Fruit fly (Drosophila melanogaster) whole organism, embryonic: ENCODE measurements around the gene Veneno.
A peak's percentile ranks its signal among the peaks of the same experiment; 100 is the strongest.

Experiments used
- Atf-2 ChIP-seq: fragments of 200-800 bp; sonication (Bioruptor generic); optimal IDR thresholded peaks from 2 replicates; lab custom pipeline; 2016; ENCODE audit warnings: missing biosample characterization, missing genetic modification characterization
- Atf3 ChIP-seq: fragments of 200-800 bp; sonication (Bioruptor generic); optimal IDR thresholded peaks from 3 replicates; lab custom pipeline; 2016; ENCODE audit warnings: missing biosample characterization, missing genetic modification characterization
- Blimp-1 ChIP-seq: fragments of 200-800 bp; sonication (Bioruptor generic); optimal IDR thresholded peaks from 3 replicates; lab custom pipeline; 2018; ENCODE audit warnings: missing biosample characterization, missing genetic modification characterization, mild to moderate bottlenecking, moderate library complexity, missing genetic modification reagents
- C15 ChIP-seq: fragments of 200-800 bp; sonication (Bioruptor generic); IDR thresholded peaks from 3 replicates; pipeline ENCODE4 v1.3.6; 2022; ENCODE audit warnings: missing biosample characterization, missing genetic modification characterization
- CG11398 ChIP-seq: fragments of 200-800 bp; sonication (Bioruptor generic); optimal IDR thresholded peaks from 2 replicates; lab custom pipeline; 2016; ENCODE audit warnings: missing biosample characterization, missing genetic modification characterization
- CG12299 ChIP-seq: fragments of 200-800 bp; sonication (Bioruptor generic); optimal IDR thresholded peaks from 2 replicates; lab custom pipeline; 2018; ENCODE audit warnings: missing biosample characterization, mild to moderate bottlenecking, missing genetic modification characterization
- CG13296 ChIP-seq: fragments of 200-800 bp; sonication (Bioruptor generic); optimal IDR thresholded peaks from 3 replicates; lab custom pipeline; 2018; ENCODE audit warnings: missing biosample characterization, mild to moderate bottlenecking, missing genetic modification characterization
- CG13775 ChIP-seq: fragments of 200-800 bp; sonication (Bioruptor generic); optimal IDR thresholded peaks from 3 replicates; lab custom pipeline; 2017; ENCODE audit warnings: missing biosample characterization, mild to moderate bottlenecking, missing genetic modification characterization
- CG13894 ChIP-seq: fragments of 200-800 bp; sonication (Bioruptor generic); optimal IDR thresholded peaks from 3 replicates; lab custom pipeline; 2018; ENCODE audit warnings: missing biosample characterization, mild to moderate bottlenecking, missing genetic modification characterization, moderate library complexity
- CG15601 ChIP-seq: fragments of 200-800 bp; sonication (Bioruptor generic); optimal IDR thresholded peaks from 3 replicates; lab custom pipeline; 2019; ENCODE audit warnings: missing biosample characterization, mild to moderate bottlenecking, missing genetic modification characterization, moderate library complexity
- CG16813 ChIP-seq: fragments of 200-800 bp; sonication (Bioruptor generic); IDR thresholded peaks from 3 replicates; pipeline ENCODE4 v1.3.6; 2022; ENCODE audit warnings: missing biosample characterization, missing genetic modification characterization; ENCODE audit not compliant: partially characterized antibody
- CG17328 ChIP-seq: fragments of 200-800 bp; sonication (Bioruptor generic); IDR thresholded peaks from 2 replicates; pipeline ENCODE4 v1.3.6; 2022; ENCODE audit warnings: missing biosample characterization, missing genetic modification characterization
- CG2889 ChIP-seq: fragments of 200-800 bp; sonication (Bioruptor generic); IDR thresholded peaks from 3 replicates; pipeline ENCODE4 v1.3.6; 2022; ENCODE audit warnings: missing biosample characterization, missing genetic modification characterization
- CG30020 ChIP-seq: fragments of 200-800 bp; optimal IDR thresholded peaks from 2 replicates; lab custom pipeline; 2019; ENCODE audit warnings: missing biosample characterization, mild to moderate bottlenecking, missing genetic modification characterization, moderate library complexity
- CG4282 ChIP-seq: fragments of 200-800 bp; sonication (Bioruptor generic); optimal IDR thresholded peaks from 2 replicates; lab custom pipeline; 2016; ENCODE audit warnings: missing biosample characterization, missing genetic modification characterization
- CG4424 ChIP-seq: fragments of 200-800 bp; sonication (Bioruptor generic); optimal IDR thresholded peaks from 3 replicates; lab custom pipeline; 2016; ENCODE audit warnings: missing biosample characterization, missing genetic modification characterization
- CG5180 ChIP-seq: fragments of 200-800 bp; sonication (Bioruptor generic); optimal IDR thresholded peaks from 3 replicates; lab custom pipeline; 2017; ENCODE audit warnings: missing biosample characterization, missing genetic modification characterization, mild to moderate bottlenecking, moderate library complexity, missing genetic modification reagents
- CG9609 ChIP-seq: fragments of 200-800 bp; sonication (Bioruptor generic); optimal IDR thresholded peaks from 3 replicates; lab custom pipeline; 2016; ENCODE audit warnings: missing biosample characterization, missing genetic modification characterization
- Camta ChIP-seq: fragments of 200-800 bp; sonication (Bioruptor generic); optimal IDR thresholded peaks from 2 replicates; lab custom pipeline; 2016; ENCODE audit warnings: missing biosample characterization, missing genetic modification characterization
- CoRest ChIP-seq: fragments of 200-800 bp; sonication (Bioruptor generic); optimal IDR thresholded peaks from 3 replicates; lab custom pipeline; 2018; ENCODE audit warnings: missing biosample characterization, mild to moderate bottlenecking, missing genetic modification characterization, moderate library complexity
- Dfd ChIP-seq, 2 experiments: fragments of >200 bp; optimal IDR thresholded peaks; 2 replicates each; lab custom pipeline; 2017; ENCODE audit warnings: missing biosample characterization in 2 of 2, missing genetic modification characterization in 2 of 2
- Fer2 ChIP-seq: fragments of 200-800 bp; sonication (Bioruptor generic); optimal IDR thresholded peaks from 2 replicates; lab custom pipeline; 2018; ENCODE audit warnings: missing biosample characterization, mild to moderate bottlenecking, missing genetic modification characterization, moderate library complexity
- Gug ChIP-seq: fragments of 200-800 bp; sonication (Bioruptor generic); IDR thresholded peaks from 4 replicates; pipeline ENCODE4 v1.3.6; 2022; ENCODE audit warnings: missing biosample characterization, missing genetic modification characterization
- HmgZ ChIP-seq: fragments of 200-800 bp; sonication (Bioruptor generic); optimal IDR thresholded peaks from 2 replicates; lab custom pipeline; 2018; ENCODE audit warnings: missing biosample characterization, mild to moderate bottlenecking, missing genetic modification characterization
- MBD-R2 ChIP-seq: fragments of 200-800 bp; sonication (Bioruptor generic); IDR thresholded peaks from 2 replicates; pipeline ENCODE4 v1.3.6; 2022; ENCODE audit warnings: missing biosample characterization, missing genetic modification characterization
- NFAT ChIP-seq: fragments of 200-800 bp; sonication (Bioruptor generic); IDR thresholded peaks from 2 replicates; pipeline ENCODE4 v1.3.6; 2022; ENCODE audit warnings: missing biosample characterization, missing genetic modification characterization
- NfI ChIP-seq: fragments of 200-800 bp; sonication (Bioruptor generic); optimal IDR thresholded peaks from 3 replicates; lab custom pipeline; 2018; ENCODE audit warnings: missing biosample characterization, mild to moderate bottlenecking, missing genetic modification characterization, moderate library complexity
- Ptx1 ChIP-seq: fragments of 200-800 bp; sonication (Bioruptor generic); IDR thresholded peaks from 2 replicates; pipeline ENCODE4 v1.3.6; 2022; ENCODE audit warnings: missing biosample characterization, missing genetic modification characterization
- Sox100B ChIP-seq: fragments of 200-800 bp; sonication (Bioruptor generic); optimal IDR thresholded peaks from 3 replicates; lab custom pipeline; 2018; ENCODE audit warnings: missing biosample characterization, mild to moderate bottlenecking, missing genetic modification characterization
- Vsx1 ChIP-seq: fragments of 200-800 bp; sonication (Bioruptor generic); optimal IDR thresholded peaks from 2 replicates; lab custom pipeline; 2017; ENCODE audit warnings: missing biosample characterization, mild to moderate bottlenecking, missing genetic modification characterization, missing genetic modification reagents
- ato ChIP-seq: fragments of 200-800 bp; sonication (Bioruptor generic); IDR thresholded peaks from 2 replicates; pipeline ENCODE4 v1.3.6; 2022; ENCODE audit warnings: missing biosample characterization, missing genetic modification characterization; ENCODE audit not compliant: partially characterized antibody
- bab2 ChIP-seq: fragments of 200-800 bp; sonication (Bioruptor generic); optimal IDR thresholded peaks from 2 replicates; lab custom pipeline; 2016; ENCODE audit warnings: missing biosample characterization, missing genetic modification characterization
- bcd ChIP-seq: fragments of 200-800 bp; sonication (Bioruptor generic); optimal IDR thresholded peaks from 2 replicates; lab custom pipeline; 2017; ENCODE audit warnings: missing biosample characterization, mild to moderate bottlenecking, missing genetic modification characterization
- cas ChIP-seq: fragments of 200-800 bp; sonication (Bioruptor generic); IDR thresholded peaks from 2 replicates; pipeline ENCODE4 v1.3.6; 2022; ENCODE audit warnings: missing biosample characterization, missing genetic modification characterization
- chinmo ChIP-seq: fragments of 200-800 bp; sonication (Bioruptor generic); IDR thresholded peaks from 4 replicates; pipeline ENCODE4 v1.3.6; 2022; ENCODE audit warnings: missing biosample characterization, missing genetic modification characterization; ENCODE audit not compliant: partially characterized antibody
- corto ChIP-seq: fragments of 200-800 bp; sonication (Bioruptor generic); optimal IDR thresholded peaks from 2 replicates; lab custom pipeline; 2016; ENCODE audit warnings: missing biosample characterization, mild to moderate bottlenecking, missing genetic modification characterization, moderate library complexity
- cwo ChIP-seq: fragments of 200-800 bp; sonication (Bioruptor generic); optimal IDR thresholded peaks from 3 replicates; lab custom pipeline; 2017; ENCODE audit warnings: missing biosample characterization, missing genetic modification characterization, mild to moderate bottlenecking, moderate library complexity, missing genetic modification reagents
- gcm ChIP-seq: fragments of 200-800 bp; sonication (Bioruptor generic); optimal IDR thresholded peaks from 2 replicates; lab custom pipeline; 2019; ENCODE audit warnings: missing biosample characterization, mild to moderate bottlenecking, missing genetic modification characterization, moderate library complexity
- jigr1 ChIP-seq: fragments of 200-800 bp; sonication (Bioruptor generic); IDR thresholded peaks from 3 replicates; pipeline ENCODE4 v1.3.6; 2022; ENCODE audit warnings: missing biosample characterization, missing genetic modification characterization
- knrl ChIP-seq: fragments of 200-800 bp; sonication (Bioruptor generic); IDR thresholded peaks from 3 replicates; pipeline ENCODE4 v1.3.6; 2022; ENCODE audit warnings: missing biosample characterization, missing genetic modification characterization; ENCODE audit not compliant: partially characterized antibody
- nerfin-2 ChIP-seq: fragments of 200-800 bp; sonication (Bioruptor generic); IDR thresholded peaks from 2 replicates; pipeline ENCODE4 v1.3.6; 2022; ENCODE audit warnings: missing biosample characterization, missing genetic modification characterization; ENCODE audit not compliant: partially characterized antibody
- pum ChIP-seq: fragments of 200-800 bp; sonication (Bioruptor generic); optimal IDR thresholded peaks from 2 replicates; lab custom pipeline; 2016; ENCODE audit warnings: missing biosample characterization, missing genetic modification characterization
- sima ChIP-seq: fragments of 200-800 bp; sonication (Bioruptor generic); optimal IDR thresholded peaks from 2 replicates; lab custom pipeline; 2016; ENCODE audit warnings: missing biosample characterization, missing genetic modification characterization
- slbo ChIP-seq: fragments of 200-800 bp; sonication (Bioruptor generic); IDR thresholded peaks from 2 replicates; pipeline ENCODE4 v1.3.6; 2022; ENCODE audit warnings: missing biosample characterization, missing genetic modification characterization
- stwl ChIP-seq: fragments of 200-800 bp; sonication (Bioruptor generic); optimal IDR thresholded peaks from 3 replicates; lab custom pipeline; 2018; ENCODE audit warnings: missing biosample characterization, mild to moderate bottlenecking, missing genetic modification characterization, moderate library complexity
- tna ChIP-seq: fragments of 200-800 bp; sonication (Bioruptor generic); IDR thresholded peaks from 2 replicates; pipeline ENCODE4 v1.3.6; 2022; ENCODE audit warnings: missing biosample characterization, missing genetic modification characterization; ENCODE audit not compliant: partially characterized antibody
- toy ChIP-seq: fragments of 200-800 bp; sonication (Bioruptor generic); IDR thresholded peaks from 2 replicates; pipeline ENCODE4 v1.3.6; 2022; ENCODE audit warnings: missing biosample characterization, missing genetic modification characterization
- twi ChIP-seq: fragments of 200-800 bp; optimal IDR thresholded peaks from 2 replicates; lab custom pipeline; 2019; ENCODE audit warnings: missing biosample characterization, mild to moderate bottlenecking, missing genetic modification characterization, moderate library complexity
- unc-4 ChIP-seq: fragments of 200-800 bp; sonication (Bioruptor generic); IDR thresholded peaks from 2 replicates; pipeline ENCODE4 v1.3.6; 2022; ENCODE audit warnings: missing biosample characterization, missing genetic modification characterization; ENCODE audit not compliant: partially characterized antibody
- zen2 ChIP-seq: fragments of 200-800 bp; sonication (Bioruptor generic); IDR thresholded peaks from 3 replicates; pipeline ENCODE4 v1.3.6; 2022; ENCODE audit warnings: missing biosample characterization, missing genetic modification characterization; ENCODE audit not compliant: partially characterized antibody

Veneno gene

DNA sequence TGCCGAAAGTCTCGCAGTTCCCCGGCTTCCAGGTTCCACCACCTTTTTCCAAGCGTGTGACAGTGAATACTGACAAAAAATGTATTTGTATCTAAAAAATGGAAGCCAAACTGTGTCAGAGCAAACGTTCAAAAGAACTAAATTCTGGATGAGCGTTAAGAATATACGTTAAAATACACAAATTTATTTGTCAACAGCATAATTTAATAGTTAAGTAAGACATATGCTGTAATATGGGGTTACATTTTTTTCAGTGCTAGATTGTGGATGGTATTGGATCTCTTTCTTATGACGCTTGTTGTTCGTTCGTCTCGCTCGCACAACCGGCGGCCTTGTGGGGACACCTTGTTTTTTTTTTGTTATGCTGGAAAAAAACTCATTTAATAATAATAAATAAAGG is 6.8 kb downstream of the Veneno start (continued):
- TF ChIP-seq nerfin-2 (GFP tag; lab: Robert Waterston, UW) (no peak), Vsx1 (GFP tag; lab: Kevin White, UChicago) (peak; percentile 91), cwo (peak; percentile 97), pum (GFP tag; lab: Kevin White, UChicago) (peak; percentile 94), NFAT (GFP tag; lab: Robert Waterston, UW) (peak; percentile 95), HmgZ (tag; lab: Kevin White, UChicago) (peak; percentile 99), Dfd (GFP tag; optimal IDR thresholded peaks at IDR 0.05; lab: Kevin White, UChicago) (peak in 1 of 2 experiments; percentile 60), CG13894 (tag; lab: Kevin White, UChicago) (peak; percentile 94), Blimp-1 (GFP tag; lab: Kevin White, UChicago) (peak; percentile 91), bab2 (GFP tag; lab: Kevin White, UChicago) (peak; percentile 96), Gug (GFP tag; lab: Robert Waterston, UW) (peak; percentile 90), CG4424 (peak; percentile 95), Camta (GFP tag; lab: Kevin White, UChicago) (peak; percentile 96), CG12299 (tag; lab: Kevin White, UChicago) (peak; percentile 94), CG30020 (tag; lab: Kevin White, UChicago) (peak; percentile 17), Fer2 (peak; percentile 83), knrl (no peak), ato (GFP tag; lab: Robert Waterston, UW) (no peak), sima (GFP tag; lab: Kevin White, UChicago) (peak; percentile 88), chinmo (GFP tag; lab: Robert Waterston, UW) (no peak), Atf3 (GFP tag; lab: Kevin White, UChicago) (peak; percentile 91), CG17328 (GFP tag; lab: Robert Waterston, UW) (peak; percentile 89), slbo (GFP tag; lab: Robert Waterston, UW) (peak; percentile 98), twi (tag; lab: Kevin White, UChicago) (peak; percentile 16), CG16813 (GFP tag; lab: Robert Waterston, UW) (no peak), stwl (tag; lab: Kevin White, UChicago) (peak; percentile 12), Ptx1 (GFP tag; lab: Robert Waterston, UW) (peak; percentile 96), gcm (peak; percentile 83), MBD-R2 (peak; percentile 90), toy (GFP tag; lab: Robert Waterston, UW) (peak; percentile 79), CG2889 (GFP tag; lab: Robert Waterston, UW) (peak; percentile 91), Sox100B (GFP tag; lab: Kevin White, UChicago) (peak; percentile 86), CG5180 (GFP tag; lab: Kevin White, UChicago) (peak; percentile 82), CoRest (tag; lab: Kevin White, UChicago) (peak; percentile 92), CG13775 (GFP tag; lab: Kevin White, UChicago) (peak; percentile 94), zen2 (no peak), NfI (GFP tag; lab: Kevin White, UChicago) (peak; percentile 96), corto (GFP tag; lab: Kevin White, UChicago) (peak; percentile 66), CG15601 (tag; lab: Kevin White, UChicago) (peak; percentile 69), cas (GFP tag; lab: Robert Waterston, UW) (peak; percentile 90), bcd (peak; percentile 93), CG9609 (GFP tag; lab: Kevin White, UChicago) (peak; percentile 96), CG11398 (GFP tag; lab: Kevin White, UChicago) (peak; percentile 88), CG4282 (GFP tag; lab: Kevin White, UChicago) (peak; percentile 89), CG13296 (GFP tag; lab: Kevin White, UChicago) (peak; percentile 91), C15 (GFP tag; lab: Robert Waterston, UW) (peak; percentile 92), jigr1 (GFP tag; lab: Robert Waterston, UW) (peak; percentile 67; the same call in 2 of the 3 replicates), Atf-2 (GFP tag; lab: Kevin White, UChicago) (peak; percentile 94), unc-4 (GFP tag; lab: Robert Waterston, UW) (no peak), tna (GFP tag; lab: Robert Waterston, UW) (no peak)
